Worm (Caenorhabditis elegans) whole organism, L2 larva: Measurements from ENCODE around the gene nhr-35.
A peak's percentile ranks its signal among the peaks of the same experiment; 100 is the strongest.

ENCODE experiments used
- C34F6.9 ChIP-seq: fragments of 150-350 bp; optimal IDR thresholded peaks from 2 replicates; lab custom pipeline; 2014; ENCODE audit warnings: missing biosample characterization, missing genetic modification characterization
- F13H6.1 ChIP-seq: sonication (generic microtip); optimal IDR thresholded peaks from 2 replicates; lab custom pipeline; 2016; ENCODE audit warnings: missing genetic modification characterization, missing compliant biosample characterization
- R02D3.7 ChIP-seq: fragments of 150-350 bp; optimal IDR thresholded peaks from 2 replicates; lab custom pipeline; 2014; ENCODE audit warnings: missing biosample characterization, missing genetic modification characterization
- Y55F3AM.14 ChIP-seq: fragments of 200-800 bp; sonication (Bioruptor generic); optimal IDR thresholded peaks from 2 replicates; lab custom pipeline; 2018; ENCODE audit warnings: mild to moderate bottlenecking, missing genetic modification characterization, missing compliant biosample characterization
- ZK546.5 ChIP-seq: sonication (generic microtip); optimal IDR thresholded peaks from 2 replicates; lab custom pipeline; 2017; ENCODE audit warnings: missing biosample characterization, missing genetic modification characterization
- alr-1 ChIP-seq: fragments of 150-350 bp; optimal IDR thresholded peaks from 2 replicates; lab custom pipeline; 2014; ENCODE audit warnings: missing biosample characterization, missing genetic modification characterization
- aly-2 ChIP-seq: fragments of 150-350 bp; optimal IDR thresholded peaks from 2 replicates; lab custom pipeline; 2014; ENCODE audit warnings: missing biosample characterization, missing genetic modification characterization
- ama-1 ChIP-seq: fragments of 150-350 bp; optimal IDR thresholded peaks from 2 replicates; lab custom pipeline; 2018; ENCODE audit warnings: inconsistent platforms
- blmp-1 ChIP-seq: sonication (generic microtip); optimal IDR thresholded peaks from 2 replicates; lab custom pipeline; 2017; ENCODE audit warnings: missing genetic modification characterization, mild to moderate bottlenecking, missing compliant biosample characterization, antibody characterized with exemption, moderate library complexity; ENCODE audit not compliant: insufficient read depth
- ceh-16 ChIP-seq: fragments of 150-350 bp; optimal IDR thresholded peaks from 2 replicates; lab custom pipeline; 2014; ENCODE audit warnings: missing biosample characterization, missing genetic modification characterization
- ceh-82 ChIP-seq: fragments of 150-350 bp; optimal IDR thresholded peaks from 2 replicates; lab custom pipeline; 2014; ENCODE audit warnings: missing biosample characterization, missing genetic modification characterization
- crh-2 ChIP-seq: sonication (generic microtip); optimal IDR thresholded peaks from 2 replicates; lab custom pipeline; 2017; ENCODE audit warnings: missing biosample characterization, missing genetic modification characterization
- dmd-4 ChIP-seq: sonication (generic microtip); optimal IDR thresholded peaks from 2 replicates; lab custom pipeline; 2017; ENCODE audit warnings: missing biosample characterization, missing genetic modification characterization
- egl-27 ChIP-seq: sonication (generic microtip); optimal IDR thresholded peaks from 3 replicates; lab custom pipeline; 2017; ENCODE audit warnings: missing biosample characterization, missing genetic modification reagents, missing genetic modification characterization
- elt-1 ChIP-seq: fragments of 150-350 bp; optimal IDR thresholded peaks from 2 replicates; lab custom pipeline; 2014; ENCODE audit warnings: missing biosample characterization, missing genetic modification characterization
- elt-3 ChIP-seq: sonication (generic microtip); optimal IDR thresholded peaks from 2 replicates; lab custom pipeline; 2017; ENCODE audit warnings: missing biosample characterization, missing genetic modification characterization
- fos-1 ChIP-seq: fragments of 150-350 bp; optimal IDR thresholded peaks from 2 replicates; lab custom pipeline; 2014; ENCODE audit warnings: missing biosample characterization, missing genetic modification characterization
- gmeb-1 ChIP-seq: fragments of 150-350 bp; optimal IDR thresholded peaks from 2 replicates; lab custom pipeline; 2014; ENCODE audit warnings: missing biosample characterization, missing genetic modification characterization
- lin-11 ChIP-seq: fragments of 150-350 bp; sonication (generic microtip); optimal IDR thresholded peaks from 2 replicates; lab custom pipeline; 2014; ENCODE audit warnings: missing biosample characterization, missing genetic modification characterization, inconsistent platforms, mixed read lengths
- lin-13 ChIP-seq: fragments of 150-350 bp; optimal IDR thresholded peaks from 2 replicates; lab custom pipeline; 2014; ENCODE audit warnings: missing biosample characterization, missing genetic modification reagents, missing genetic modification characterization
- lin-39 ChIP-seq: fragments of 150-350 bp; optimal IDR thresholded peaks from 2 replicates; lab custom pipeline; 2014; ENCODE audit warnings: missing biosample characterization, missing genetic modification reagents, missing genetic modification characterization
- lsy-2 ChIP-seq, 2 experiments: fragments of 150-350 bp in 1 of 2; sonication (generic microtip) in 1 of 2; optimal IDR thresholded peaks; 2 replicates each; lab custom pipeline; 2014 to 2017; ENCODE audit warnings: missing biosample characterization in 2 of 2, missing genetic modification characterization in 2 of 2
- mab-5 ChIP-seq: fragments of 150-350 bp; optimal IDR thresholded peaks from 2 replicates; lab custom pipeline; 2014; ENCODE audit warnings: missing biosample characterization, missing genetic modification characterization
- mbf-1 ChIP-seq: sonication (generic microtip); optimal IDR thresholded peaks from 2 replicates; lab custom pipeline; 2017; ENCODE audit warnings: missing biosample characterization, missing genetic modification characterization
- nhr-10 ChIP-seq: sonication (generic microtip); optimal IDR thresholded peaks from 2 replicates; lab custom pipeline; 2017; ENCODE audit warnings: missing biosample characterization, missing genetic modification characterization
- nhr-11 ChIP-seq: fragments of 150-350 bp; optimal IDR thresholded peaks from 2 replicates; lab custom pipeline; 2014; ENCODE audit warnings: missing biosample characterization, missing genetic modification characterization
- nhr-12 ChIP-seq: fragments of 150-350 bp; optimal IDR thresholded peaks from 2 replicates; lab custom pipeline; 2014; ENCODE audit warnings: missing biosample characterization, missing genetic modification characterization
- nhr-129 ChIP-seq: fragments of 150-350 bp; optimal IDR thresholded peaks from 2 replicates; lab custom pipeline; 2014; ENCODE audit warnings: missing biosample characterization, missing genetic modification characterization
- nhr-21 ChIP-seq: fragments of 150-350 bp; optimal IDR thresholded peaks from 2 replicates; lab custom pipeline; 2014; ENCODE audit warnings: missing biosample characterization, missing genetic modification characterization
- nhr-237 ChIP-seq: fragments of 150-350 bp; optimal IDR thresholded peaks from 2 replicates; lab custom pipeline; 2014; ENCODE audit warnings: missing biosample characterization, missing genetic modification characterization
- nhr-25 ChIP-seq: fragments of 150-350 bp; sonication (generic microtip); optimal IDR thresholded peaks from 3 replicates; lab custom pipeline; 2014; ENCODE audit warnings: missing biosample characterization, missing genetic modification characterization
- nhr-6 ChIP-seq: fragments of 150-350 bp; optimal IDR thresholded peaks from 2 replicates; lab custom pipeline; 2014; ENCODE audit warnings: missing biosample characterization, missing genetic modification characterization
- peb-1 ChIP-seq: fragments of 150-350 bp; optimal IDR thresholded peaks from 2 replicates; lab custom pipeline; 2014; ENCODE audit warnings: missing biosample characterization, missing genetic modification characterization
- sem-4 ChIP-seq: fragments of 150-350 bp; optimal IDR thresholded peaks from 2 replicates; lab custom pipeline; 2014; ENCODE audit warnings: missing biosample characterization, missing genetic modification reagents, missing genetic modification characterization
- sma-3 ChIP-seq: sonication (generic microtip); optimal IDR thresholded peaks from 2 replicates; lab custom pipeline; 2016; ENCODE audit warnings: missing genetic modification reagents, missing genetic modification characterization, missing compliant biosample characterization
- sma-9 ChIP-seq, 2 experiments: fragments of 150-350 bp in 1 of 2; sonication (generic microtip) in 1 of 2; optimal IDR thresholded peaks; 2 replicates each; lab custom pipeline; 2014 to 2016; ENCODE audit warnings: missing genetic modification characterization in 2 of 2, mild to moderate bottlenecking in 1 of 2, missing biosample characterization in 1 of 2, missing compliant biosample characterization in 1 of 2, missing genetic modification reagents in 1 of 2, moderate library complexity in 1 of 2
- unc-39 ChIP-seq: fragments of 150-350 bp; optimal IDR thresholded peaks from 2 replicates; lab custom pipeline; 2014; ENCODE audit warnings: missing biosample characterization, missing genetic modification characterization
- unc-55 ChIP-seq: fragments of 150-350 bp; sonication (generic microtip); optimal IDR thresholded peaks from 3 replicates; lab custom pipeline; 2014; ENCODE audit warnings: missing biosample characterization, missing genetic modification reagents, missing genetic modification characterization
- unc-62 ChIP-seq: fragments of 150-350 bp; optimal IDR thresholded peaks from 2 replicates; lab custom pipeline; 2014; ENCODE audit warnings: missing biosample characterization, missing genetic modification reagents, missing genetic modification characterization
- zag-1 ChIP-seq: fragments of 150-350 bp; optimal IDR thresholded peaks from 2 replicates; lab custom pipeline; 2014; ENCODE audit warnings: missing biosample characterization, missing genetic modification characterization
- ztf-1 ChIP-seq: fragments of 200-800 bp; sonication (Bioruptor generic); conservative IDR thresholded peaks from 2 replicates; pipeline ENCODE4 v1.3.6; 2022; ENCODE audit warnings: missing genetic modification characterization, missing compliant biosample characterization
- ztf-4 ChIP-seq: fragments of 150-350 bp; optimal IDR thresholded peaks from 2 replicates; lab custom pipeline; 2014; ENCODE audit warnings: missing biosample characterization, missing genetic modification characterization

The nhr-35 gene

DNA sequence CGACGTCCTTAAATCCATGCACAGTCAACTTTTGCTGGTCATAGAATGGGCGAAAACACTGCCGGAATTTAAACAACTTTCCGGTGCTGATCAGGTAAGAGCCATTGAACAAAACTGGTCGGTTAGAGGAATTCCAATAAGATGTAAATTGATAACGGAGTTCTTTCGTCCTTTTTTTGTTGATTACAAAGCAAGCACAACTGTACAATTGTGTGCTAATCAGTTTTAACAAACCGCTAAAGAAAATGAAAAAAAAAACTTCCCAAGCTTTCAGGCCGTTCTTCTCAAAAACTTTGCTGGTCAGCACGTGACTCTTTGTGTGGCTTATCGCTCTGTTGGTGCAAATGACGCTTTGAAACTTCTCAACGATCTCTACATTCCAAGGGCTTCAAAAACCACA lies 1.6 kb downstream of the nhr-35 start:
- TF ChIP-seq F13H6.1 (tag; lab: Kevin White, UChicago) = no peak
- no peak for TF ChIP-seq sma-3 (GFP tag; lab: Kevin White, UChicago)
- no peak for TF ChIP-seq elt-1 (tag; lab: Kevin White, UChicago)
- TF ChIP-seq unc-62 = no peak
- TF ChIP-seq crh-2 = no peak

DNA sequence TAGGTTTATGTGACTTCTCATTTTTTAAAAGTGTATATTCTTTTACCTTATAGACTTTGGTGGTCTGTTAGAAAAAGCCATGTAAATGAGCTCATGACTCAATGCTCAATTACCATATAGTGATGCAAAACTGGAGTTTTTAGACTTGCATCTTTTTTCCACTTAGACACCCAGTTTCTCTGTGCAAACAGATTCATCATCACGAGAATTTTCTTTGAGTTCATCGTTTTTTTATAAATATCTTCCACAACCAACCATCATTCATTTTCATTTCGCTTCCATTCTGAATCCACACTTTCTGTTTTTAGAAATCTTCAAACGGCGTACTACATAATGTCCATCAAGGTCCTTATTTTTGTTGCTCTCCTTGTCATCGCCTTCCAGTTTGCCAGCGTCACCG lies 12.1 kb downstream of the nhr-35 start, which contains the start of gene C07A12.2:
Gene C07A12.2 (plus strand): TSS at position 301 of the 400 bp plus-strand sequence.
- TF ChIP-seq R02D3.7 (tag; lab: Kevin White, UChicago) = no peak
- no peak for TF ChIP-seq fos-1 (tag; lab: Kevin White, UChicago)

DNA sequence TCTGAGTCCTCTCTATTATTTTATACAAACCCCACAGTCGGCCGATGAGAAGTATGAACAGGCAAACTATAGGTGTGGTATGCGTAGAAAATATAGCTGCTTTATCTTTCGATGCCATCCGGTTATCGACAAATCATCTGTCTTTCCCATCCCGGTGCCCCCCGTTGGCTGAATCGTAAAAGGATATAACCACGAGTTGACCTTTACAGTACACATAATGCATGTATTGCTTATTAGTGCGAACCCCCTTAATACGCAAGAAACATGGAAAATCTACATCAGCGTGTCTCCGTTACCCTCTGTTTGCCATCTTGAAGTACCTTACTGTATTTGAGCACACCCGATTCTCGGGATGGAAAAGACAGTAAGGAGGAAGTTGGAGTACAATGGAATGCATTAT lies 16.4 kb downstream of the nhr-35 start:
- TF ChIP-seq zag-1 (tag; lab: Kevin White, UChicago) (no peak), ceh-16 (tag; lab: Kevin White, UChicago) (no peak), elt-3 (tag; lab: Kevin White, UChicago) (no peak), ZK546.5 (tag; lab: Kevin White, UChicago) (no peak)

DNA sequence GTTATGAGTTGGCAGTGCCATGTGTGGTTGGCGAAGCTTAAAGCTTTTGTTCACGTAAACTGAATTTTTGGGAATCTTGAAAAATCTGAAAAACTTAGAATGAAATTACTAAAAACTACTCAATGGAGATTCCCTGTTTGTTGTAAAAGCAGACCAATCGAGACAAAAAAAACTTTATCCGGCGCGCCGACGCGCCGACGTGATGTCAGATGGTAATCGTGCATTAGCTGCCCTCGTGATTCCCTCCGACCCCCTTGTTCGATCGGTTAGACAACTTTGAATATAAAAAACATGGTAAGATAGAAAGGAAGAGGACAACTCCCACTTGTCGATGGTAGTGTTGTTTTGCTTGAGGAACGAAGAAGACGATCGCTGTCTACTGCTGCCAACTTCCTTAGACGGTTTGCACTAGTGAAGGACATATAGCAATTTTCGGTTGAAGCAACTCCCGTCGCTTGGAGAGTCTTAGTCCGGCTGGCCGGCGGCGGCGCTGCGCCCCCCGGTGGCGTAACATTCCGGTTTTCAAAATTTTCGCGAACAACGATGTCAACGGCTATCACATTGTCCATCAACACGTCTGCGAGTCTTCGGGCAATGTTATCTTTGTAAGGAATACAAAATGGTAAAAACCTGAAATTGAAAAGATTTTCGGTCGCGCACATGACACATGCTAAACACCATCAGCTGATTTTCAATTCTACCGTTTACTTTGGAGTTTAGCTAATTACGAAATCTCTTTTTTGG lies 17.5 kb downstream of the nhr-35 start, which contains the start of gene C07A12.18:
Gene C07A12.18 (minus strand): TSS at position 51 of the 744 bp plus-strand sequence.
- peak; percentile 3 for TF ChIP-seq nhr-25
- TF ChIP-seq Y55F3AM.14 (GFP tag; lab: Kevin White, UChicago) = no peak
- no peak for TF ChIP-seq zag-1 (tag; lab: Kevin White, UChicago)
- TF ChIP-seq lin-39 (tag; lab: Kevin White, UChicago) = no peak
- peak; percentile 1 for TF ChIP-seq nhr-129 (tag; lab: Kevin White, UChicago)

DNA sequence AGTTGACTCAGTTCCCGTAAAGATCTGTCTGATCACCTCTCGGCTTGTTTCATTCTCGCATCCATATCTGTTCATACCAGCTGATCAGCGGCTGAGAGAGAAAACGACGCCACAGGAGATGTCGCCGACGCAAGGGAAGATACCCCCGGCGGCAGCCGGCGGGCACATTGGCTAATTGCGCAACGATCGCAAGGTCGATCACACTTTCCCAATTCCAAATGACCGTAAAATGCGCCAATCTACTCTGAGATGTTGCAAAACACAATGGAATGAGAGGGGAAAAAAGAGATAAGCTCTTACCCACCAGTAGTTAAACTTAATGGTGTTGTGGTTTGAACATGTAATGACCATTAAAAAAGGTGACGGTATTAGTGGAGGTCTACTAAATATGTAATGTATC lies 18.5 kb downstream of the nhr-35 start:
- TF ChIP-seq ztf-4 (tag; lab: Kevin White, UChicago) (no peak), aly-2 (tag; lab: Kevin White, UChicago) (no peak), lin-13 (no peak), nhr-21 (peak; percentile 13), unc-39 (tag; lab: Kevin White, UChicago) (no peak), nhr-129 (tag; lab: Kevin White, UChicago) (peak; percentile 47), sem-4 (tag; lab: Kevin White, UChicago) (peak; percentile 57), egl-27 (tag; lab: Kevin White, UChicago) (peak; percentile 46), nhr-10 (tag; lab: Kevin White, UChicago) (no peak), fos-1 (tag; lab: Kevin White, UChicago) (no peak), ZK546.5 (tag; lab: Kevin White, UChicago) (no peak), nhr-12 (tag; lab: Kevin White, UChicago) (no peak), sma-9 (GFP tag; optimal IDR thresholded peaks at IDR 0.05; lab: Kevin White, UChicago) (peak; percentile 28), sma-9 (tag; optimal IDR thresholded peaks at IDR 0.05; lab: Kevin White, UChicago) (no peak), C34F6.9 (tag; lab: Kevin White, UChicago) (no peak), crh-2 (no peak), lin-39 (tag; lab: Kevin White, UChicago) (no peak), nhr-6 (tag; lab: Kevin White, UChicago) (no peak), gmeb-1 (tag; lab: Kevin White, UChicago) (no peak), unc-55 (no peak), mab-5 (tag; lab: Kevin White, UChicago) (no peak), lsy-2 (tag; optimal IDR thresholded peaks at IDR 0.05; lab: Kevin White, UChicago) (no peak), ama-1 (no peak), nhr-25 (peak; percentile 60), alr-1 (no peak), dmd-4 (tag; lab: Kevin White, UChicago) (no peak), lin-11 (tag; lab: Kevin White, UChicago) (no peak), peb-1 (tag; lab: Kevin White, UChicago) (no peak), unc-62 (no peak), nhr-237 (no peak), ceh-82 (tag; lab: Kevin White, UChicago) (no peak), ceh-16 (tag; lab: Kevin White, UChicago) (peak; percentile 64), ztf-1 (GFP tag; lab: Robert Waterston, UW) (no peak), blmp-1 (peak; percentile 16), zag-1 (tag; lab: Kevin White, UChicago) (no peak), F13H6.1 (tag; lab: Kevin White, UChicago) (no peak), sma-3 (GFP tag; lab: Kevin White, UChicago) (no peak), nhr-11 (tag; lab: Kevin White, UChicago) (no peak), mbf-1 (tag; lab: Kevin White, UChicago) (no peak)
